Fruit fly (Drosophila melanogaster): ENCODE data around the gene Sas10.

The Sas10 gene

DNA sequence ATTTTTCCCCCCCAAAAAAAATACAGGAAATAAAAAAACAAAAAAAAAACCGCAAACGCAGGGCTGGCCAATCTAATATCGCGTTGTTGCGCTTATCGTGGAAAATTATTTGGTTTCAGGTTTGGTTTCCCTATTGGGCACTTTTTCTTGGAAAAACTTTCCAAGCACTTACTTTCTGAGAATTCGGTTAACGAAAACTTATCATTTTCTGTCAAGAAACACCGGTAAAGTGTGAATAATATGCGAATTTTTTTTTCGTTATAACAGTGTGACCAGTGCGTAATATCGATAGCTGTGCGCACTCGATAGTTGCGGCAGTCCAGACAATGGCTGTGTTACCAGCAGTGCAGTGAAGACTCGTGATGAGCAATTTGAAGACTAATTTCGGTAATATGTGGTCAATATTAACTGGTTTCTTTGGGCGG is 5.3 kb downstream of the Sas10 start, which contains the start of gene Rnp4F:
Gene Rnp4F, minus strand, starts transcription at position 238 of the 425 bp plus-strand sequence.
- TF ChIP-seq br (GFP tag; optimal IDR thresholded peaks at IDR 0.05): no peak
- peak; percentile 69 for TF ChIP-seq dmrt93B (GFP tag; optimal IDR thresholded peaks at IDR 0.05)
- peak; percentile 42 for TF ChIP-seq sv (GFP tag; optimal IDR thresholded peaks at IDR 0.05)
- peak; percentile 86 for TF ChIP-seq N (GFP tag; optimal IDR thresholded peaks at IDR 0.05)
- TF ChIP-seq psq (GFP tag; optimal IDR thresholded peaks at IDR 0.05): peak; percentile 60
- no peak for TF ChIP-seq CrebA (GFP tag; optimal IDR thresholded peaks at IDR 0.05; ENCODE audit: borderline replicate concordance)
- TF ChIP-seq rgr (GFP tag; optimal IDR thresholded peaks at IDR 0.05): peak; percentile 68
- peak; percentile 67 for TF ChIP-seq ey (GFP tag; optimal IDR thresholded peaks at IDR 0.05)
- TF ChIP-seq GATAd (GFP tag; optimal IDR thresholded peaks at IDR 0.05): peak; percentile 9
- no peak for TF ChIP-seq brk (GFP tag; optimal IDR thresholded peaks at IDR 0.05)
- TF ChIP-seq foxo (GFP tag; optimal IDR thresholded peaks at IDR 0.05): peak in 1 of 2 experiments; percentile 73
- TF ChIP-seq Abd-B (GFP tag; optimal IDR thresholded peaks at IDR 0.05): no peak
- TF ChIP-seq Sp1 (GFP tag; optimal IDR thresholded peaks at IDR 0.05): peak; percentile 74
- TF ChIP-seq Hr78 (GFP tag; optimal IDR thresholded peaks at IDR 0.05): no peak
- TF ChIP-seq HLH106 (tag; optimal IDR thresholded peaks at IDR 0.05): peak; percentile 74
- TF ChIP-seq Rel (GFP tag; optimal IDR thresholded peaks at IDR 0.05): no peak
- peak; percentile 47 for TF ChIP-seq Rel (tag; optimal IDR thresholded peaks at IDR 0.05)
- TF ChIP-seq Dfd (GFP tag; optimal IDR thresholded peaks at IDR 0.05): no peak
- TF ChIP-seq tai (GFP tag; optimal IDR thresholded peaks at IDR 0.05): no peak
- no peak for TF ChIP-seq CG32264 (GFP tag; optimal IDR thresholded peaks at IDR 0.05)
- peak; percentile 70 for TF ChIP-seq h (GFP tag; optimal IDR thresholded peaks at IDR 0.05)
- TF ChIP-seq lola (GFP tag; optimal IDR thresholded peaks at IDR 0.05): no peak
- peak; percentile 5 for TF ChIP-seq jim (GFP tag; optimal IDR thresholded peaks at IDR 0.05)
- peak; percentile 41 for TF ChIP-seq OdsH (GFP tag; optimal IDR thresholded peaks at IDR 0.05)
- TF ChIP-seq sage (GFP tag; optimal IDR thresholded peaks at IDR 0.05): no peak
- TF ChIP-seq Hr83 (GFP tag; optimal IDR thresholded peaks at IDR 0.05; ENCODE audit: poor library complexity, severe bottlenecking): peak; percentile 51
- TF ChIP-seq woc (GFP tag; optimal IDR thresholded peaks at IDR 0.05): peak; percentile 87
- peak; percentile 72 for TF ChIP-seq CG9705 (GFP tag; optimal IDR thresholded peaks at IDR 0.05)

DNA sequence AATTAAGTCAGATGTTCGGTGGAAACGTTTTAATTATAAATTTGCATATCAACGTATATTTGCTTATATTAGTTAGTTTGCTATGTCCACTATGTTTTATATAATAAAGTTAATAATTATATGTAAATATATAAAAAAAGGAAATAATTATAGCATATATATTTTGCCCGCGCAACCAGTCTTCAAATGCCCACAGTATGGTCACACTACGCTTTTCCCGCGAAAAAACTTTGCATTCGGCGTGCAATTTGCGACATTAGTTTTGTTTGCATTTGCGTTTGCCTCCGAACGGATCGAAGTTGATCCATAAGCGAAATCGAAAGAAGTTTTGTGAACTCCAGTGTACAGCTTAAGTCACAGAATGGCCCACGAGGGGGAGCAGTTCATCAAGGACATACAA is 6.4 kb downstream of the Sas10 start, which contains the start of gene Mcm3:
Gene Mcm3, plus strand, starts transcription at position 220 of the 400 bp plus-strand sequence.
- TF ChIP-seq Rel (GFP tag; optimal IDR thresholded peaks at IDR 0.05) (no peak), Rel (tag; optimal IDR thresholded peaks at IDR 0.05) (no peak), dsf (GFP tag; optimal IDR thresholded peaks at IDR 0.05; ENCODE audit: borderline replicate concordance) (no peak), CG32264 (GFP tag; optimal IDR thresholded peaks at IDR 0.05) (no peak), br (GFP tag; optimal IDR thresholded peaks at IDR 0.05) (no peak), rgr (GFP tag; optimal IDR thresholded peaks at IDR 0.05) (no peak), foxo (GFP tag; optimal IDR thresholded peaks at IDR 0.05) (no peak), sv (GFP tag; optimal IDR thresholded peaks at IDR 0.05) (no peak)

DNA sequence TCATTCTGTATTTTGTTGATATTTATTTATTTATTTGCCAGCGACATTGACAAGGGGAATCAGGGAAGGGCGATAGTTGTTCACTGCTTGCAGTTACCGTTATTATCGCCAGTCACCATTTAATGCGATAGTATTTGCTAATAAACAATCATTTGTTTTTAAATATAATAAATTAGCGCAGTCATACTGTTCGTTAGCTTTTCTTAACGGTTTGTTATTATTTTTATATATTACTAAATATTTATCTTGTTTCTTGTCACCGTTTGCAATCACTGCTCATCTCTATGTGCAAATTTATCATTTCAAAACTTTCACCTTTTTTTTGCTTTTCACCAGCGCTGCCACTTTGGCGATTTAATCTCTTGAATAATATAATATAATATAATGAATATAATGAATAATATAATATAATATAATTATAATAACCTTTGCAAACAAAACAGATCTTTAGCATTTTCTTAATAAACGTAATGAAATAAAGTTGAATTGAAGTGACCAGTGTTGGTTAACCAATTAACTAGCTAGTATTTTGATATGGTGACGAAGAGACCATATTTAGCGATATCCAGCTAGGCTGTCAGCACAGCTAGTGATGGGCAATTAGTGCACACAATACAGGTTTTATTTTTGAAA is 12.2 kb downstream of the Sas10 start, which contains the start of the genes CG3309 and XRCC1:
Gene CG3309, minus strand, starts transcription at position 82 of the 633 bp plus-strand sequence.
Gene XRCC1, plus strand, starts transcription at position 611 of the 633 bp plus-strand sequence.
- TF ChIP-seq rgr (GFP tag; optimal IDR thresholded peaks at IDR 0.05) (peak; percentile 57), h (GFP tag; optimal IDR thresholded peaks at IDR 0.05) (peak; percentile 30), Hr83 (GFP tag; optimal IDR thresholded peaks at IDR 0.05; ENCODE audit: poor library complexity, severe bottlenecking) (peak; percentile 7), dsf (GFP tag; optimal IDR thresholded peaks at IDR 0.05; ENCODE audit: borderline replicate concordance) (peak; percentile 10), Rel (GFP tag; optimal IDR thresholded peaks at IDR 0.05) (no peak), Rel (tag; optimal IDR thresholded peaks at IDR 0.05) (peak; percentile 62), lola (GFP tag; optimal IDR thresholded peaks at IDR 0.05) (no peak), Dif (GFP tag; optimal IDR thresholded peaks at IDR 0.05; ENCODE audit: partially characterized antibody) (no peak), CrebA (GFP tag; optimal IDR thresholded peaks at IDR 0.05; ENCODE audit: borderline replicate concordance) (no peak), psq (GFP tag; optimal IDR thresholded peaks at IDR 0.05) (peak; percentile 15), Sp1 (GFP tag; optimal IDR thresholded peaks at IDR 0.05) (peak; percentile 32), pan (optimal IDR thresholded peaks at IDR 0.05) (no peak), fru (GFP tag; optimal IDR thresholded peaks at IDR 0.05) (peak; percentile 25), foxo (GFP tag; optimal IDR thresholded peaks at IDR 0.05) (peak in 1 of 2 experiments; percentile 61), dl (GFP tag; optimal IDR thresholded peaks at IDR 0.05; ENCODE audit: insufficient read depth in 1 of 2, partially characterized antibody in 2 of 2) (no peak), Myc (optimal IDR thresholded peaks at IDR 0.05) (peak; percentile 97), brk (GFP tag; optimal IDR thresholded peaks at IDR 0.05) (no peak), Dfd (GFP tag; optimal IDR thresholded peaks at IDR 0.05) (no peak), woc (GFP tag; optimal IDR thresholded peaks at IDR 0.05) (peak; percentile 80), ey (GFP tag; optimal IDR thresholded peaks at IDR 0.05) (peak; percentile 1), CG9705 (GFP tag; optimal IDR thresholded peaks at IDR 0.05) (peak; percentile 10), sv (GFP tag; optimal IDR thresholded peaks at IDR 0.05) (no peak), CG32264 (GFP tag; optimal IDR thresholded peaks at IDR 0.05) (no peak), jim (GFP tag; optimal IDR thresholded peaks at IDR 0.05) (no peak), Jra (GFP tag; optimal IDR thresholded peaks at IDR 0.05) (no peak), tai (GFP tag; optimal IDR thresholded peaks at IDR 0.05) (no peak), HLH106 (tag; optimal IDR thresholded peaks at IDR 0.05) (peak; percentile 52), OdsH (GFP tag; optimal IDR thresholded peaks at IDR 0.05) (peak; percentile 15), usp (GFP tag; optimal IDR thresholded peaks at IDR 0.05) (no peak), Vsx2 (GFP tag; optimal IDR thresholded peaks at IDR 0.05; ENCODE audit: partially characterized antibody) (no peak), dmrt93B (GFP tag; optimal IDR thresholded peaks at IDR 0.05) (peak; percentile 4), sage (GFP tag; optimal IDR thresholded peaks at IDR 0.05) (peak; percentile 20), Hr78 (GFP tag; optimal IDR thresholded peaks at IDR 0.05) (no peak), Abd-B (GFP tag; optimal IDR thresholded peaks at IDR 0.05) (no peak), Mio (GFP tag; optimal IDR thresholded peaks at IDR 0.05) (no peak)
